Worm (Caenorhabditis elegans): ENCODE data around the gene hhat-1.

DNA sequence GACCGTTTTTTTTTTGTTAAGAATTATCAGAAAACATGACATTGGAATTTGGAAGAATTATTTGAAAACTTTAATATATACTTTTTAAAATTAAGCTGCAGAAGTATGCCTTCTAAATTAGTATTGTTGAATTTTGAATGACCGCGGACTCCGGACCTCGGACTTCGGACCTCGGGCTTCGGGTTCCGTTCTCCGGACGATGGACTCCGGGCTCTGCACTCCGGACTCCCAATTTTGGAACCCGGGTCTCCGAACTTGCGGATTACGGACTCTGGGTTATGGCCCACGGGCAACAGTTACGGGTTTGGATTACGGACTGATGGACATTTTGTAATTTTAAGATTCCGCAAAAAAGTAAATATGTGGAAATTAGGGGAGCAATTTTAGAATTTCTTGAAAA is 5.4 kb downstream of the hhat-1 start:
- TF ChIP-seq dpl-1 (GFP tag; optimal IDR thresholded peaks at IDR 0.05) = no peak
- TF ChIP-seq nfyb-1 (GFP tag; IDR thresholded peaks at IDR 0.05) = no peak
- TF ChIP-seq dox-1 (GFP tag; IDR thresholded peaks at IDR 0.05) = no peak
- no peak for TF ChIP-seq somi-1 (GFP tag; optimal IDR thresholded peaks at IDR 0.05)
- TF ChIP-seq F33H1.4 (GFP tag; IDR thresholded peaks at IDR 0.05) = no peak
- TF ChIP-seq ama-1 (optimal IDR thresholded peaks at IDR 0.05) = no peak
- TF ChIP-seq ama-1 (GFP tag; optimal IDR thresholded peaks at IDR 0.05) = no peak
- TF ChIP-seq unc-62 (GFP tag; optimal IDR thresholded peaks at IDR 0.05) = no peak
- no peak for TF ChIP-seq nhr-90 (tag; optimal IDR thresholded peaks at IDR 0.05)
- no peak for TF ChIP-seq F49E8.2 (tag; optimal IDR thresholded peaks at IDR 0.05; ENCODE audit: insufficient read depth)
